Worm (Caenorhabditis elegans) whole organism, L3 larva: ENCODE data around the gene D1022.2.

ENCODE experiments used
- aly-2 ChIP-seq: fragments of 150-350 bp; optimal IDR thresholded peaks from 2 replicates; lab custom pipeline; 2014; ENCODE audit warnings: missing biosample characterization, missing genetic modification characterization
- elt-1 ChIP-seq: fragments of 150-350 bp; optimal IDR thresholded peaks from 2 replicates; lab custom pipeline; 2014; ENCODE audit warnings: missing biosample characterization, missing genetic modification characterization
- fkh-10 ChIP-seq: sonication (generic microtip); optimal IDR thresholded peaks from 2 replicates; lab custom pipeline; 2017; ENCODE audit warnings: missing biosample characterization, missing genetic modification reagents, missing genetic modification characterization
- fos-1 ChIP-seq: fragments of 150-350 bp; optimal IDR thresholded peaks from 2 replicates; lab custom pipeline; 2014; ENCODE audit warnings: missing biosample characterization, missing genetic modification characterization
- lin-15B ChIP-seq: fragments of 150-350 bp; optimal IDR thresholded peaks from 2 replicates; lab custom pipeline; 2014; ENCODE audit warnings: missing biosample characterization, missing genetic modification characterization
- nhr-237 ChIP-seq: fragments of 150-350 bp; optimal IDR thresholded peaks from 2 replicates; lab custom pipeline; 2014; ENCODE audit warnings: missing biosample characterization, missing genetic modification characterization
- nhr-28 ChIP-seq: fragments of 150-350 bp; optimal IDR thresholded peaks from 2 replicates; lab custom pipeline; 2014; ENCODE audit warnings: missing biosample characterization, missing genetic modification characterization
- pqm-1 ChIP-seq: fragments of 150-350 bp; optimal IDR thresholded peaks from 2 replicates; lab custom pipeline; 2017; ENCODE audit warnings: missing biosample characterization, missing genetic modification characterization, inconsistent platforms
- sea-2 ChIP-seq: fragments of 150-350 bp; sonication (generic microtip); optimal IDR thresholded peaks from 4 replicates; lab custom pipeline; 2014; ENCODE audit warnings: missing biosample characterization, missing genetic modification reagents, missing genetic modification characterization
- skn-1 ChIP-seq: fragments of 150-350 bp; optimal IDR thresholded peaks from 2 replicates; lab custom pipeline; 2014; ENCODE audit warnings: missing biosample characterization, missing genetic modification characterization
- snpc-4 ChIP-seq: fragments of 150-350 bp; optimal IDR thresholded peaks from 2 replicates; lab custom pipeline; 2014; ENCODE audit warnings: missing biosample characterization, missing genetic modification characterization
- unc-62 ChIP-seq: fragments of 150-350 bp; sonication (generic microtip); optimal IDR thresholded peaks from 4 replicates; lab custom pipeline; 2014; ENCODE audit warnings: missing biosample characterization, missing genetic modification reagents, missing genetic modification characterization
- zag-1 ChIP-seq: fragments of 150-350 bp; optimal IDR thresholded peaks from 2 replicates; lab custom pipeline; 2014; ENCODE audit warnings: missing biosample characterization, missing genetic modification characterization

DNA sequence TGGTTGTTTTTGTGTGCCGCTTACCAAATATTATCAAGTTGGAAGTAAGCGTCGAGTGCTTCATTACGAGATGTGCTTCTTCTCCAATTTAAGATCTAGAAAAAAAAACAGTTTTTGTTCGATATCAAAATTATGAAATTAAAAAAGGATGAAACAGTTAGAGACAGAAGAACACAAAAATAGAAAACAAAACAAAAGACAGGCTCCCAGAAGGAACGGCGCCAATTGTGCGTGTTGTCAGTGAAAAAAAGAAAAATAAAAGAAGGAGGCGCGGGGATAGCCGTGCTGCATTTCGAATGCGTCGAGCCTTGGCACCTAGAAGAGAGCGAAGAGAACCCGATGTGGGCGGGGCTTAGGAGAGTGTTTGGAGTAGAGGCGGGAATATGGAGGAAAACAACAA, 6.2 kb downstream of the D1022.2 start, which contains the start of gene sro-1:
- TF ChIP-seq elt-1 (no peak), skn-1 (no peak), zag-1 (no peak), fkh-10 (GFP tag; lab: Kevin White, UChicago) (no peak), unc-62 (GFP tag; lab: Kevin White, UChicago) (no peak), lin-15B (tag; lab: Kevin White, UChicago) (no peak), nhr-28 (tag; lab: Kevin White, UChicago) (no peak), sea-2 (GFP tag; lab: Kevin White, UChicago) (no peak), fos-1 (no peak), snpc-4 (tag; lab: Kevin White, UChicago) (no peak), nhr-237 (tag; lab: Kevin White, UChicago) (no peak), pqm-1 (tag; lab: Kevin White, UChicago) (no peak), aly-2 (tag; lab: Kevin White, UChicago) (no peak)
